Fruit fly (Drosophila melanogaster) whole organism, wandering third instar larva: ENCODE data around the gene CG31016.

Experiments used
- Abd-B ChIP-seq: fragments of >200 bp; optimal IDR thresholded peaks from 2 replicates; lab custom pipeline; 2017; ENCODE audit warnings: missing biosample characterization, missing genetic modification characterization
- CG32264 ChIP-seq: fragments of 200-800 bp; sonication (Bioruptor generic); optimal IDR thresholded peaks from 2 replicates; lab custom pipeline; 2016; ENCODE audit warnings: missing biosample characterization, missing genetic modification characterization
- CG9705 ChIP-seq: fragments of 200-800 bp; sonication (Bioruptor generic); optimal IDR thresholded peaks from 2 replicates; lab custom pipeline; 2018; ENCODE audit warnings: missing biosample characterization, mild to moderate bottlenecking, missing genetic modification characterization
- CrebA ChIP-seq: fragments of 200-800 bp; sonication (Bioruptor generic); optimal IDR thresholded peaks from 2 replicates; lab custom pipeline; 2016; ENCODE audit warnings: missing biosample characterization, mild to moderate bottlenecking, missing genetic modification characterization, borderline replicate concordance
- Dfd ChIP-seq: fragments of >200 bp; optimal IDR thresholded peaks from 2 replicates; lab custom pipeline; 2017; ENCODE audit warnings: missing biosample characterization, missing genetic modification characterization
- Dif ChIP-seq: fragments of 200-275, 200-300 bp; sonication (Bioruptor generic); optimal IDR thresholded peaks from 2 replicates; lab custom pipeline; 2018; ENCODE audit warnings: missing biosample characterization, missing genetic modification characterization; ENCODE audit not compliant: partially characterized antibody
- HLH106 ChIP-seq: fragments of 200-800 bp; optimal IDR thresholded peaks from 3 replicates; lab custom pipeline; 2019; ENCODE audit warnings: missing biosample characterization, mild to moderate bottlenecking, missing genetic modification characterization, moderate library complexity
- Hnf4 ChIP-seq: fragments of 200-800 bp; sonication (Bioruptor generic); optimal IDR thresholded peaks from 2 replicates; lab custom pipeline; 2016; ENCODE audit warnings: missing biosample characterization, mild to moderate bottlenecking, missing genetic modification characterization
- Mio ChIP-seq: sonication (Bioruptor generic); optimal IDR thresholded peaks from 2 replicates; lab custom pipeline; 2016; ENCODE audit warnings: missing biosample characterization, missing genetic modification characterization
- Vsx2 ChIP-seq: fragments of 200-300, 225-300 bp; sonication (Bioruptor generic); optimal IDR thresholded peaks from 2 replicates; lab custom pipeline; 2018; ENCODE audit warnings: missing biosample characterization, missing genetic modification characterization; ENCODE audit not compliant: partially characterized antibody
- dl ChIP-seq, 2 experiments: fragments of 175-275, 200-275 bp in 1 of 2; fragments of 200-275 bp in 1 of 2; sonication (Bioruptor generic); optimal IDR thresholded peaks; lab custom pipeline; 2018; ENCODE audit warnings: mild to moderate bottlenecking in 2 of 2, missing biosample characterization in 2 of 2, missing genetic modification characterization in 2 of 2, moderate library complexity in 2 of 2; ENCODE audit not compliant: partially characterized antibody in 2 of 2, insufficient read depth in 1 of 2
- foxo ChIP-seq, 2 experiments: fragments of 200-800 bp; sonication (Bioruptor generic); optimal IDR thresholded peaks; 2 replicates in 1 of 2; 3 replicates in 1 of 2; lab custom pipeline; 2016 to 2017; ENCODE audit warnings: missing biosample characterization in 2 of 2, missing genetic modification characterization in 2 of 2
- fru ChIP-seq: fragments of 200-800 bp; sonication (Bioruptor generic); optimal IDR thresholded peaks from 3 replicates; lab custom pipeline; 2016; ENCODE audit warnings: missing biosample characterization, mild to moderate bottlenecking, missing genetic modification characterization
- h ChIP-seq: fragments of 200-800 bp; sonication (Bioruptor generic); optimal IDR thresholded peaks from 3 replicates; lab custom pipeline; 2016; ENCODE audit warnings: missing biosample characterization, mild to moderate bottlenecking, missing genetic modification characterization
- psq ChIP-seq: fragments of 200-800 bp; sonication (Bioruptor generic); optimal IDR thresholded peaks from 3 replicates; lab custom pipeline; 2017; ENCODE audit warnings: missing biosample characterization, mild to moderate bottlenecking, missing genetic modification characterization, moderate library complexity
- rgr ChIP-seq: fragments of 200-800 bp; sonication (Bioruptor generic); optimal IDR thresholded peaks from 3 replicates; lab custom pipeline; 2016; ENCODE audit warnings: missing biosample characterization, mild to moderate bottlenecking, missing genetic modification characterization
- sage ChIP-seq: fragments of 200-800 bp; sonication (Bioruptor generic); optimal IDR thresholded peaks from 2 replicates; lab custom pipeline; 2016; ENCODE audit warnings: missing biosample characterization, mild to moderate bottlenecking, missing genetic modification characterization
- tai ChIP-seq: sonication (Bioruptor generic); optimal IDR thresholded peaks from 2 replicates; lab custom pipeline; 2016; ENCODE audit warnings: missing biosample characterization, missing genetic modification characterization
- usp ChIP-seq: fragments of >200 bp; optimal IDR thresholded peaks from 2 replicates; lab custom pipeline; 2017; ENCODE audit warnings: missing biosample characterization, missing genetic modification characterization
- woc ChIP-seq: sonication (Bioruptor generic); optimal IDR thresholded peaks from 2 replicates; lab custom pipeline; 2016; ENCODE audit warnings: missing biosample characterization, mild to moderate bottlenecking, missing genetic modification characterization

CG31016 gene

DNA sequence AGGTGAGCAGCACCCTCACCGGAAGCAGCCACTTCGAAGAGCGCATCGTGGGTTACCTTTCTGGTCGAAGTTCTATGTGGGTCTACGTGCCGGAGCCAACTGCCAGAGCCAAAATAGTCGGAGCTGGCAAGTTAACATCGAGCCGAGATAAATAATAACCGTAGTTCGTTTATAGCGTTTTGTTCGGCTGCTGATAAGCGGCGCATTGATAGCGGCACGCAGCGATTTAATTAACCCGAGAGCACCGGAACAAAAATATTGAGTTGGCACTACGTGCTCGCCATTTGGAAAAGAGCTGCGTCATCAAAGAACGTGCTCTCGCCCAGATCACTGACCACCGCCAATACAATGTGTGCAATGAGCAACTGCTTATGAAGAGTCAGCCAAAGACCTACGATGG lies 42.5 kb downstream of the CG31016 start, which contains the start of gene PH4alphaPV:
Gene PH4alphaPV (minus strand): TSS at position 101 of the 400 bp plus-strand sequence.
- TF ChIP-seq woc (GFP tag; lab: Kevin White, UChicago) = no peak
- no peak for TF ChIP-seq Abd-B (GFP tag; lab: Kevin White, UChicago)
- TF ChIP-seq tai (GFP tag; lab: Kevin White, UChicago) = no peak
- no peak for TF ChIP-seq psq (GFP tag; lab: Kevin White, UChicago)
- TF ChIP-seq CG32264 (GFP tag; lab: Kevin White, UChicago) = no peak
- TF ChIP-seq Dfd (GFP tag; lab: Kevin White, UChicago) = no peak
- no peak for TF ChIP-seq CrebA (GFP tag; lab: Kevin White, UChicago)
- TF ChIP-seq fru = no peak
- TF ChIP-seq HLH106 (tag; lab: Kevin White, UChicago) = no peak
- TF ChIP-seq sage (GFP tag; lab: Kevin White, UChicago) = no peak
- no peak for TF ChIP-seq dl (GFP tag; optimal IDR thresholded peaks at IDR 0.05; lab: Kevin White, UChicago; ENCODE audit: insufficient read depth in 1 of 2, partially characterized antibody in 2 of 2)
- TF ChIP-seq h = no peak
- no peak for TF ChIP-seq usp (GFP tag; lab: Kevin White, UChicago)
- TF ChIP-seq CG9705 (GFP tag; lab: Kevin White, UChicago) = no peak

DNA sequence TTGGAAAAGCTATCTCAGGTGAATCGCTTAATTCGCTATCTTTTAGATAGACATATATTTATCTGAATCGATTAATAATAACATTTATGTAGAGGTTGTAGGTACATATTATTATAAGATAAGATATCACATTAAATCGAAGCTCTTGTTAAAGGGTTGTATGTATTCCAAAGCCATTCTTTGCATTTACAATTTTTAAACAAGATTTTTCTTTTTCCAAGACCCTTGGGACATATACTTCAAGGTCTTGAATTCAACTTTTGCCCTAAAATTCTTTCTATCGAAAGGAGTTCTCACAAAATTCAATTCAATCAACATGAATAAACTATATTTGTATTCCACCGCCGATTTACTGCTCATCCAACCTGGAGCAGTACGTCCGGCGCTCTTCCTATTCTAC lies 42.9 kb downstream of the CG31016 start, which contains the start of gene CG34432:
Gene CG34432 (plus strand): TSS at position 301 of the 400 bp plus-strand sequence.
- TF ChIP-seq woc (GFP tag; lab: Kevin White, UChicago) (no peak), CG32264 (GFP tag; lab: Kevin White, UChicago) (no peak), Hnf4 (GFP tag; lab: Kevin White, UChicago) (no peak), Mio (GFP tag; lab: Kevin White, UChicago) (no peak), foxo (GFP tag; optimal IDR thresholded peaks at IDR 0.05; lab: Kevin White, UChicago) (no peak), h (no peak), dl (GFP tag; optimal IDR thresholded peaks at IDR 0.05; lab: Kevin White, UChicago; ENCODE audit: insufficient read depth in 1 of 2, partially characterized antibody in 2 of 2) (no peak), Dfd (GFP tag; lab: Kevin White, UChicago) (no peak)

DNA sequence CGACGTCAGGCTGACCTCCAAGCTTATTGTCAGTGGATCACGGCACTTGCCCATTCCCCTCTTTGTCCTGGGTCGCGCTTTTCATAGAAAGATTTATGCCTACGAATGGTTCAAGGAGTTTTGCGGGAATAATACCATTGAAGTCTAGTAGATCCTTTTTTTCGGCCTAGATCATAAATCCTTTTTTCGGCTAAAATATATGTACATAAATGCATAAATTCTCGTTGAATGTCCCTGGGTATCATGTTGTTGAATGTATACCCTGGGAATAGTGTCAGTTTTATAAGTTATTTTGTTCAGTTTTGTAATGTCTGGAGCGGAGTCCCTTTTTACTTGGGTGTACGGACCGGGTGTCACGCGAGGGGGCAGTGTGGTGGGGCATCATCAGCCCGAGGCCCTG lies 43.7 kb downstream of the CG31016 start, which contains the start of gene CG34433:
Gene CG34433 (plus strand): TSS at position 301 of the 400 bp plus-strand sequence.
- TF ChIP-seq Hnf4 (GFP tag; lab: Kevin White, UChicago) (no peak), fru (no peak), dl (GFP tag; optimal IDR thresholded peaks at IDR 0.05; lab: Kevin White, UChicago; ENCODE audit: insufficient read depth in 1 of 2, partially characterized antibody in 2 of 2) (no peak), rgr (no peak), CrebA (GFP tag; lab: Kevin White, UChicago) (no peak), HLH106 (tag; lab: Kevin White, UChicago) (no peak), Abd-B (GFP tag; lab: Kevin White, UChicago) (no peak), Dif (GFP tag; lab: Kevin White, UChicago) (no peak), Vsx2 (GFP tag; lab: Kevin White, UChicago) (no peak)
